Worm (Caenorhabditis elegans) whole organism, young adult: Measurements from ENCODE around the gene F53A9.9.

Source experiments
- B0019.2 ChIP-seq: fragments of 200-800 bp; sonication (Bioruptor generic); conservative IDR thresholded peaks from 2 replicates; pipeline ENCODE4 v1.3.6; 2022; ENCODE audit warnings: missing genetic modification reagents, missing genetic modification characterization, missing compliant biosample characterization
- B0035.1 ChIP-seq: sonication (generic microtip); optimal IDR thresholded peaks from 2 replicates; lab custom pipeline; 2016; ENCODE audit warnings: missing genetic modification characterization, mild to moderate bottlenecking, missing compliant biosample characterization, missing genotype, missing genetic modification reagents
- B0261.1 ChIP-seq: sonication (generic microtip); optimal IDR thresholded peaks from 2 replicates; lab custom pipeline; 2016; ENCODE audit warnings: mild to moderate bottlenecking, missing genetic modification characterization, moderate library complexity, missing compliant biosample characterization
- B0336.3 ChIP-seq: fragments of 200-800 bp; sonication (Bioruptor generic); IDR thresholded peaks from 2 replicates; pipeline ENCODE4 v1.3.6; 2022; ENCODE audit warnings: missing genetic modification characterization, missing compliant biosample characterization
- C06A6.2 ChIP-seq: fragments of 200-800 bp; sonication (Bioruptor generic); conservative IDR thresholded peaks from 2 replicates; pipeline ENCODE4 v1.3.6; 2022; ENCODE audit warnings: missing genetic modification characterization, missing compliant biosample characterization
- F23B12.7 ChIP-seq: sonication (generic microtip); optimal IDR thresholded peaks from 2 replicates; lab custom pipeline; 2017; ENCODE audit warnings: missing genetic modification characterization, mild to moderate bottlenecking, missing compliant biosample characterization, antibody characterized with exemption, moderate library complexity; ENCODE audit not compliant: insufficient read depth
- F39B2.1 ChIP-seq: fragments of 200-800 bp; sonication (Bioruptor generic); IDR thresholded peaks from 2 replicates; pipeline ENCODE4 v1.3.6; 2022; ENCODE audit warnings: missing genetic modification reagents, missing genetic modification characterization, missing compliant biosample characterization
- F57A8.1 ChIP-seq: fragments of 200-800 bp; sonication (Bioruptor generic); optimal IDR thresholded peaks from 2 replicates; lab custom pipeline; 2018; ENCODE audit warnings: mild to moderate bottlenecking, missing genetic modification characterization, moderate library complexity, missing compliant biosample characterization
- T07F8.4 ChIP-seq: sonication (generic microtip); optimal IDR thresholded peaks from 2 replicates; lab custom pipeline; 2016; ENCODE audit warnings: mild to moderate bottlenecking, missing genetic modification characterization, moderate library complexity, missing compliant biosample characterization
- Y56A3A.18 ChIP-seq: fragments of 200-800 bp; sonication (Bioruptor generic); IDR thresholded peaks from 2 replicates; pipeline ENCODE4 v1.3.6; 2022; ENCODE audit warnings: missing genetic modification reagents, missing genetic modification characterization, missing compliant biosample characterization
- Y67H2A.10 ChIP-seq: fragments of 200-800 bp; sonication (Bioruptor generic); conservative IDR thresholded peaks from 2 replicates; pipeline ENCODE4 v1.3.6; 2022; ENCODE audit warnings: missing genetic modification reagents, missing genetic modification characterization, missing compliant biosample characterization
- aptf-3 ChIP-seq: fragments of 200-800 bp; sonication (Bioruptor generic); IDR thresholded peaks from 2 replicates; pipeline ENCODE4 v1.3.6; 2022; ENCODE audit warnings: missing genetic modification characterization, missing compliant biosample characterization
- athp-1 ChIP-seq: sonication (generic microtip); optimal IDR thresholded peaks from 2 replicates; lab custom pipeline; 2017; ENCODE audit warnings: mild to moderate bottlenecking, missing genetic modification characterization, missing compliant biosample characterization
- ceh-79 ChIP-seq: sonication (generic microtip); optimal IDR thresholded peaks from 2 replicates; lab custom pipeline; 2017; ENCODE audit warnings: mild to moderate bottlenecking, missing genetic modification characterization, missing compliant biosample characterization
- chd-7 ChIP-seq: sonication (generic microtip); optimal IDR thresholded peaks from 2 replicates; lab custom pipeline; 2016; ENCODE audit warnings: mild to moderate bottlenecking, missing genetic modification characterization, moderate library complexity, missing compliant biosample characterization
- dpff-1 ChIP-seq: sonication (generic microtip); optimal IDR thresholded peaks from 2 replicates; lab custom pipeline; 2017; ENCODE audit warnings: mild to moderate bottlenecking, missing genetic modification characterization, missing compliant biosample characterization
- dpl-1 ChIP-seq: fragments of 150-350 bp; optimal IDR thresholded peaks from 2 replicates; lab custom pipeline; 2014; ENCODE audit warnings: missing biosample characterization, missing genetic modification reagents, missing genetic modification characterization
- egl-44 ChIP-seq: fragments of 200-800 bp; sonication (Bioruptor generic); IDR thresholded peaks from 2 replicates; pipeline ENCODE4 v1.3.6; 2022; ENCODE audit warnings: missing genetic modification reagents, missing genetic modification characterization, missing compliant biosample characterization
- egrh-3 ChIP-seq: fragments of 200-800 bp; sonication (Bioruptor generic); IDR thresholded peaks from 2 replicates; pipeline ENCODE4 v1.3.6; 2022; ENCODE audit warnings: missing genetic modification reagents, missing genetic modification characterization, missing compliant biosample characterization
- ekl-4 ChIP-seq: fragments of 200-800 bp; sonication (Bioruptor generic); IDR thresholded peaks from 2 replicates; pipeline ENCODE4 v1.3.6; 2022; ENCODE audit warnings: missing genetic modification reagents, missing genetic modification characterization, missing compliant biosample characterization
- him-1 ChIP-seq: sonication (generic microtip); optimal IDR thresholded peaks from 2 replicates; lab custom pipeline; 2016; ENCODE audit warnings: missing genotype, missing genetic modification reagents, missing genetic modification characterization, missing compliant biosample characterization
- hlh-12 ChIP-seq: sonication (generic microtip); optimal IDR thresholded peaks from 2 replicates; lab custom pipeline; 2016; ENCODE audit warnings: missing genetic modification characterization, missing compliant biosample characterization
- lin-26 ChIP-seq: fragments of 200-800 bp; sonication (Bioruptor generic); IDR thresholded peaks from 2 replicates; pipeline ENCODE4 v1.3.6; 2022; ENCODE audit warnings: missing genetic modification reagents, missing genetic modification characterization, missing compliant biosample characterization
- madf-10 ChIP-seq: sonication (generic microtip); optimal IDR thresholded peaks from 2 replicates; lab custom pipeline; 2016; ENCODE audit warnings: mild to moderate bottlenecking, missing genetic modification characterization, missing compliant biosample characterization
- mcd-1 ChIP-seq: fragments of 200-800 bp; sonication (Bioruptor generic); IDR thresholded peaks from 2 replicates; pipeline ENCODE4 v1.3.6; 2022; ENCODE audit warnings: missing genetic modification reagents, missing genetic modification characterization, missing compliant biosample characterization
- mel-28 ChIP-seq: sonication (generic microtip); optimal IDR thresholded peaks from 2 replicates; lab custom pipeline; 2016; ENCODE audit warnings: borderline replicate concordance, mild to moderate bottlenecking, missing genetic modification characterization, missing compliant biosample characterization
- pbrm-1 ChIP-seq: fragments of 200-800 bp; sonication (Bioruptor generic); IDR thresholded peaks from 2 replicates; pipeline ENCODE4 v1.3.6; 2022; ENCODE audit warnings: missing genetic modification reagents, missing genetic modification characterization, missing compliant biosample characterization
- repo-1 ChIP-seq: sonication (generic microtip); optimal IDR thresholded peaks from 2 replicates; lab custom pipeline; 2017; ENCODE audit warnings: mild to moderate bottlenecking, missing genetic modification characterization, missing compliant biosample characterization
- rpc-1 ChIP-seq, 2 experiments: fragments of 150-350 bp in 1 of 2; sonication (generic microtip) in 1 of 2; optimal IDR thresholded peaks; 2 replicates each; lab custom pipeline; 2014 to 2018; ENCODE audit warnings: missing biosample characterization in 1 of 2, missing genetic modification characterization in 1 of 2, missing genetic modification reagents in 1 of 2, missing genotype in 1 of 2
- sdz-38 ChIP-seq: sonication (generic microtip); optimal IDR thresholded peaks from 2 replicates; lab custom pipeline; 2016; ENCODE audit warnings: missing genotype, missing genetic modification characterization, missing compliant biosample characterization
- sea-2 ChIP-seq: fragments of 200-800 bp; sonication (Bioruptor generic); IDR thresholded peaks from 2 replicates; pipeline ENCODE4 v1.3.6; 2022; ENCODE audit warnings: missing genetic modification characterization, missing compliant biosample characterization
- snpc-1.1 ChIP-seq: sonication (generic microtip); optimal IDR thresholded peaks from 2 replicates; lab custom pipeline; 2017; ENCODE audit warnings: missing genetic modification characterization, mild to moderate bottlenecking, missing compliant biosample characterization, antibody characterized with exemption, moderate library complexity, missing genotype, missing genetic modification reagents; ENCODE audit not compliant: insufficient read depth
- snpc-3.4 ChIP-seq: sonication (generic microtip); optimal IDR thresholded peaks from 2 replicates; lab custom pipeline; 2017; ENCODE audit warnings: missing genetic modification characterization, mild to moderate bottlenecking, missing compliant biosample characterization, antibody characterized with exemption, moderate library complexity, missing genotype, missing genetic modification reagents
- snpc-4 ChIP-seq, 5 experiments: fragments of 150-350 bp in 1 of 5; sonication (generic microtip) in 4 of 5; optimal IDR thresholded peaks; 2 replicates each; lab custom pipeline; 2014 to 2018; ENCODE audit warnings: missing genetic modification characterization in 5 of 5, missing biosample characterization in 3 of 5, antibody characterized with exemption in 2 of 5, mild to moderate bottlenecking in 2 of 5, missing compliant biosample characterization in 2 of 5, missing genotype in 2 of 5, moderate library complexity in 2 of 5, missing genetic modification reagents in 1 of 5
- tbx-9 ChIP-seq: sonication (generic microtip); optimal IDR thresholded peaks from 2 replicates; lab custom pipeline; 2016; ENCODE audit warnings: borderline replicate concordance, missing genetic modification characterization, inconsistent platforms, missing compliant biosample characterization
- tlf-1 ChIP-seq: fragments of 200-800 bp; sonication (Bioruptor generic); optimal IDR thresholded peaks from 2 replicates; lab custom pipeline; 2018; ENCODE audit warnings: mild to moderate bottlenecking, missing genetic modification characterization, missing compliant biosample characterization
- unc-62 ChIP-seq: fragments of 150-350 bp; optimal IDR thresholded peaks from 2 replicates; lab custom pipeline; 2014; ENCODE audit warnings: missing biosample characterization, missing genetic modification reagents, missing genetic modification characterization
- xnd-1 ChIP-seq: sonication (generic microtip); optimal IDR thresholded peaks from 2 replicates; lab custom pipeline; 2016; ENCODE audit warnings: missing genotype, missing genetic modification reagents, missing genetic modification characterization, missing compliant biosample characterization
- zfh-2 ChIP-seq: fragments of 200-800 bp; sonication (Bioruptor generic); conservative IDR thresholded peaks from 2 replicates; pipeline ENCODE4 v1.3.6; 2022; ENCODE audit warnings: missing genetic modification reagents, missing genetic modification characterization, missing compliant biosample characterization
- ztf-25 ChIP-seq: fragments of 200-800 bp; sonication (Bioruptor generic); IDR thresholded peaks from 2 replicates; pipeline ENCODE4 v1.3.6; 2022; ENCODE audit warnings: missing genetic modification reagents, missing genetic modification characterization, missing compliant biosample characterization

Gene F53A9.9

ce11 chrX:8742896-8743295, 22.3 kb upstream of the F53A9.9 start, which contains the start of gene M02D8.7:
Gene M02D8.7 (minus strand): TSS chrX:8742996.
- no peak for TF ChIP-seq F39B2.1
- TF ChIP-seq B0035.1 = no peak
- no peak for TF ChIP-seq tlf-1 (GFP tag; lab: Kevin White, UChicago)
- TF ChIP-seq unc-62 (GFP tag; lab: Kevin White, UChicago) = no peak
- TF ChIP-seq Y56A3A.18 = no peak
- no peak for TF ChIP-seq Y67H2A.10 (GFP tag; lab: Robert Waterston, UW)
- TF ChIP-seq T07F8.4 (tag; lab: Kevin White, UChicago) = no peak
- TF ChIP-seq F57A8.1 (GFP tag; lab: Kevin White, UChicago) = no peak
- no peak for TF ChIP-seq ceh-79
- no peak for TF ChIP-seq hlh-12 (tag; lab: Kevin White, UChicago)
- TF ChIP-seq sdz-38 (tag; lab: Kevin White, UChicago) = no peak
- no peak for TF ChIP-seq snpc-3.4 (tag; lab: Kevin White, UChicago)
- TF ChIP-seq B0019.2 (GFP tag; lab: Robert Waterston, UW) = no peak

- TF ChIP-seq egl-44 (GFP tag; lab: Robert Waterston, UW) (no peak), repo-1 (tag; lab: Kevin White, UChicago) (no peak), snpc-1.1 (peak; percentile 13), ztf-25 (no peak), dpff-1 (no peak), madf-10 (tag; lab: Kevin White, UChicago) (peak; percentile 8), chd-7 (tag; lab: Kevin White, UChicago) (no peak), egrh-3 (GFP tag; lab: Robert Waterston, UW) (peak; percentile 52; the same call in 1 of the 2 replicates), pbrm-1 (GFP tag; lab: Robert Waterston, UW) (0 out of 2 replicates have a peak, but pooled peaks have one; percentile 26), T07F8.4 (tag; lab: Kevin White, UChicago) (no peak), snpc-4 (GFP tag; optimal IDR thresholded peaks at IDR 0.05; lab: Kevin White, UChicago) (peak; percentile 66), snpc-4 (tag; optimal IDR thresholded peaks at IDR 0.05; lab: Kevin White, UChicago) (peak in 2 of 4 experiments; percentile 88 to 92), athp-1 (no peak), lin-26 (0 out of 2 replicates have a peak, but pooled peaks have one; percentile 8), B0336.3 (GFP tag; lab: Robert Waterston, UW) (no peak), xnd-1 (no peak), zfh-2 (GFP tag; lab: Robert Waterston, UW) (peak; percentile 91)
Measured at ce11 chrX:8741629-8742170, 21.1 kb upstream of the F53A9.9 start.

- TF ChIP-seq repo-1 (tag; lab: Kevin White, UChicago) = no peak
- TF ChIP-seq C06A6.2 (GFP tag; lab: Robert Waterston, UW) = no peak
- no peak for TF ChIP-seq aptf-3
- TF ChIP-seq rpc-1 (optimal IDR thresholded peaks at IDR 0.05; lab: Kevin White, UChicago) = no peak
- no peak for TF ChIP-seq rpc-1 (tag; optimal IDR thresholded peaks at IDR 0.05; lab: Kevin White, UChicago)
- TF ChIP-seq F23B12.7 = no peak
Measured at ce11 chrX:8739373-8739772, 18.8 kb upstream of the F53A9.9 start, which contains the start of gene M02D8.2. Gene M02D8.2 (plus strand): TSS chrX:8739673.

- TF ChIP-seq zfh-2 (GFP tag; lab: Robert Waterston, UW) (no peak), B0261.1 (tag; lab: Kevin White, UChicago) (no peak), sea-2 (GFP tag; lab: Robert Waterston, UW) (no peak), mel-28 (no peak), him-1 (tag; lab: Kevin White, UChicago) (no peak), ekl-4 (GFP tag; lab: Robert Waterston, UW) (no peak), C06A6.2 (GFP tag; lab: Robert Waterston, UW) (no peak), tbx-9 (tag; lab: Kevin White, UChicago) (no peak), mcd-1 (GFP tag; lab: Robert Waterston, UW) (no peak), repo-1 (tag; lab: Kevin White, UChicago) (no peak), Y56A3A.18 (no peak), dpl-1 (GFP tag; lab: Kevin White, UChicago) (no peak)
Measured at ce11 chrX:8737801-8738200, 17.2 kb upstream of the F53A9.9 start.
